Worm (Caenorhabditis elegans) whole organism, late embryonic: Measurements from ENCODE around the gene unc-23.

ENCODE experiments used
- Y22D7AL.16 ChIP-seq: sonication (generic microtip); optimal IDR thresholded peaks from 2 replicates; lab custom pipeline; 2016; ENCODE audit warnings: missing genetic modification characterization, missing compliant biosample characterization
- ceh-22 ChIP-seq: sonication (generic microtip); optimal IDR thresholded peaks from 2 replicates; lab custom pipeline; 2017; ENCODE audit warnings: missing biosample characterization, missing genetic modification characterization
- ceh-31 ChIP-seq: sonication (generic microtip); optimal IDR thresholded peaks from 2 replicates; lab custom pipeline; 2016; ENCODE audit warnings: missing genetic modification characterization, missing compliant biosample characterization
- ceh-34 ChIP-seq: sonication (generic microtip); optimal IDR thresholded peaks from 2 replicates; lab custom pipeline; 2016; ENCODE audit warnings: mild to moderate bottlenecking, missing genetic modification characterization, missing compliant biosample characterization
- npax-4 ChIP-seq: sonication (generic microtip); optimal IDR thresholded peaks from 2 replicates; lab custom pipeline; 2016; ENCODE audit warnings: missing genetic modification characterization, missing compliant biosample characterization
- pha-4 ChIP-seq: fragments of 150-350 bp; optimal IDR thresholded peaks from 2 replicates; lab custom pipeline; 2018; ENCODE audit warnings: missing biosample characterization, missing genetic modification reagents, missing genetic modification characterization

DNA sequence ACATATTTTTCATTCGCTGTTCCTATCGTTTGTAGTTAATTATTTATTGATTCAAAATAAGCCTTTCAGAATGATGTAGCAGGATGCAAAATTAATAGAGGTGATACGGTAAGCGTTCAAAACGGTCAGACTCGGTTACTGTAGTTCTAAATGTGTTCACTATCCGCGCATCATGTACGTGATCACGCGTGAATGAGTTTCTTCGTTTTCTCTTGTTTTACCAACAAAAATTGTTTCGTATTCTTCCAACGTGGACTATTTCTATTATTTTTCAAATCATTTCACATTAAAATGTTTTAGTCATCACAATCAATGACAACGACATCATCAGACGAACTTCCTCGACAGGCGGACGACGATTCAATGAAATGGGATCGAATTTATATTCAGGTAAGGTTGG is 11.3 kb downstream of the unc-23 start, which contains the start of gene gck-1:
- no peak for TF ChIP-seq Y22D7AL.16 (tag; lab: Kevin White, UChicago)
- TF ChIP-seq ceh-34 (tag; lab: Kevin White, UChicago): no peak
- TF ChIP-seq ceh-22 (tag; lab: Kevin White, UChicago): no peak
- TF ChIP-seq npax-4 (tag; lab: Kevin White, UChicago): no peak
- no peak for TF ChIP-seq ceh-31
- no peak for TF ChIP-seq pha-4 (tag; lab: Kevin White, UChicago)
